Worm (Caenorhabditis elegans) whole organism, young adult: Measurements from ENCODE around the gene D2024.1.

ENCODE experiments used
- B0261.1 ChIP-seq: sonication (generic microtip); optimal IDR thresholded peaks from 2 replicates; lab custom pipeline; 2016; ENCODE audit warnings: mild to moderate bottlenecking, missing genetic modification characterization, moderate library complexity, missing compliant biosample characterization
- B0336.3 ChIP-seq: fragments of 200-800 bp; sonication (Bioruptor generic); IDR thresholded peaks from 2 replicates; pipeline ENCODE4 v1.3.6; 2022; ENCODE audit warnings: missing genetic modification characterization, missing compliant biosample characterization
- F22D6.2 ChIP-seq: sonication (generic microtip); optimal IDR thresholded peaks from 2 replicates; lab custom pipeline; 2016; ENCODE audit warnings: mild to moderate bottlenecking, missing genetic modification characterization, missing compliant biosample characterization
- F23B12.7 ChIP-seq: sonication (generic microtip); optimal IDR thresholded peaks from 2 replicates; lab custom pipeline; 2017; ENCODE audit warnings: missing genetic modification characterization, mild to moderate bottlenecking, missing compliant biosample characterization, antibody characterized with exemption, moderate library complexity; ENCODE audit not compliant: insufficient read depth
- K11D2.4 ChIP-seq: fragments of 200-800 bp; sonication (Bioruptor generic); IDR thresholded peaks from 2 replicates; pipeline ENCODE4 v1.3.6; 2022; ENCODE audit warnings: missing genetic modification reagents, missing genetic modification characterization, missing compliant biosample characterization
- K12H6.12 ChIP-seq: fragments of 200-800 bp; sonication (Bioruptor generic); optimal IDR thresholded peaks from 2 replicates; lab custom pipeline; 2018; ENCODE audit warnings: mild to moderate bottlenecking, missing genetic modification characterization, missing compliant biosample characterization
- T26A5.8 ChIP-seq: sonication (generic microtip); optimal IDR thresholded peaks from 2 replicates; lab custom pipeline; 2016; ENCODE audit warnings: missing genetic modification characterization, missing compliant biosample characterization
- Y79H2A.3 ChIP-seq: fragments of 200-800 bp; sonication (Bioruptor generic); conservative IDR thresholded peaks from 2 replicates; pipeline ENCODE4 v1.3.6; 2022; ENCODE audit warnings: missing genetic modification reagents, missing genetic modification characterization, missing compliant biosample characterization
- ama-1 ChIP-seq, 3 experiments: fragments of 150-350 bp in 1 of 3; sonication (generic microtip) in 2 of 3; optimal IDR thresholded peaks; 2 replicates each; lab custom pipeline; 2014 to 2018; ENCODE audit warnings: missing biosample characterization in 2 of 3, missing genetic modification characterization in 2 of 3, missing genetic modification reagents in 2 of 3
- aptf-3 ChIP-seq: fragments of 200-800 bp; sonication (Bioruptor generic); IDR thresholded peaks from 2 replicates; pipeline ENCODE4 v1.3.6; 2022; ENCODE audit warnings: missing genetic modification characterization, missing compliant biosample characterization
- athp-1 ChIP-seq: sonication (generic microtip); optimal IDR thresholded peaks from 2 replicates; lab custom pipeline; 2017; ENCODE audit warnings: mild to moderate bottlenecking, missing genetic modification characterization, missing compliant biosample characterization
- attf-5 ChIP-seq: fragments of 200-800 bp; sonication (Bioruptor generic); optimal IDR thresholded peaks from 2 replicates; lab custom pipeline; 2018; ENCODE audit warnings: mild to moderate bottlenecking, missing genetic modification characterization, missing compliant biosample characterization
- attf-6 ChIP-seq: fragments of 200-800 bp; sonication (Bioruptor generic); IDR thresholded peaks from 2 replicates; pipeline ENCODE4 v1.3.6; 2022; ENCODE audit warnings: missing genetic modification reagents, missing genetic modification characterization, missing compliant biosample characterization
- bed-1 ChIP-seq: fragments of 200-800 bp; sonication (Bioruptor generic); IDR thresholded peaks from 2 replicates; pipeline ENCODE4 v1.3.6; 2022; ENCODE audit warnings: missing genetic modification reagents, missing genetic modification characterization, missing compliant biosample characterization
- ccch-3 ChIP-seq: fragments of 200-800 bp; sonication (Bioruptor generic); optimal IDR thresholded peaks from 2 replicates; lab custom pipeline; 2018; ENCODE audit warnings: mild to moderate bottlenecking, missing genetic modification characterization, missing compliant biosample characterization
- cebp-1 ChIP-seq, 2 experiments: fragments of 200-800 bp in 1 of 2; sonication (Bioruptor generic) in 1 of 2; sonication (generic microtip) in 1 of 2; IDR thresholded peaks in 1 of 2; optimal IDR thresholded peaks in 1 of 2; 2 replicates each; pipeline versions ENCODE4 v1.3.6 to Lab custom; 2017 to 2022; ENCODE audit warnings: missing compliant biosample characterization in 2 of 2, missing genetic modification characterization in 2 of 2, mild to moderate bottlenecking in 1 of 2, missing genetic modification reagents in 1 of 2, moderate library complexity in 1 of 2
- ceh-100 ChIP-seq: fragments of 200-800 bp; sonication (Bioruptor generic); IDR thresholded peaks from 2 replicates; pipeline ENCODE4 v1.3.6; 2022; ENCODE audit warnings: missing genetic modification reagents, missing genetic modification characterization, missing compliant biosample characterization
- ceh-91 ChIP-seq: fragments of 200-800 bp; sonication (Bioruptor generic); IDR thresholded peaks from 2 replicates; pipeline ENCODE4 v1.3.6; 2022; ENCODE audit warnings: missing genetic modification reagents, missing genetic modification characterization, missing compliant biosample characterization
- chd-7 ChIP-seq: sonication (generic microtip); optimal IDR thresholded peaks from 2 replicates; lab custom pipeline; 2016; ENCODE audit warnings: mild to moderate bottlenecking, missing genetic modification characterization, moderate library complexity, missing compliant biosample characterization
- dox-1 ChIP-seq: fragments of 200-800 bp; sonication (Bioruptor generic); IDR thresholded peaks from 2 replicates; pipeline ENCODE4 v1.3.6; 2022; ENCODE audit warnings: missing genetic modification reagents, missing genetic modification characterization, missing compliant biosample characterization
- egl-44 ChIP-seq: fragments of 200-800 bp; sonication (Bioruptor generic); IDR thresholded peaks from 2 replicates; pipeline ENCODE4 v1.3.6; 2022; ENCODE audit warnings: missing genetic modification reagents, missing genetic modification characterization, missing compliant biosample characterization
- egrh-3 ChIP-seq: fragments of 200-800 bp; sonication (Bioruptor generic); IDR thresholded peaks from 2 replicates; pipeline ENCODE4 v1.3.6; 2022; ENCODE audit warnings: missing genetic modification reagents, missing genetic modification characterization, missing compliant biosample characterization
- ekl-4 ChIP-seq: fragments of 200-800 bp; sonication (Bioruptor generic); IDR thresholded peaks from 2 replicates; pipeline ENCODE4 v1.3.6; 2022; ENCODE audit warnings: missing genetic modification reagents, missing genetic modification characterization, missing compliant biosample characterization
- hlh-26 ChIP-seq: fragments of 200-800 bp; sonication (Bioruptor generic); conservative IDR thresholded peaks from 2 replicates; pipeline ENCODE4 v1.3.6; 2022; ENCODE audit warnings: missing genetic modification reagents, missing genetic modification characterization, missing compliant biosample characterization
- hmg-1.2 ChIP-seq: fragments of 200-800 bp; sonication (Bioruptor generic); IDR thresholded peaks from 2 replicates; pipeline ENCODE4 v1.3.6; 2022; ENCODE audit warnings: missing genetic modification reagents, missing genetic modification characterization, missing compliant biosample characterization
- hmg-20 ChIP-seq: fragments of 200-800 bp; sonication (Bioruptor generic); IDR thresholded peaks from 2 replicates; pipeline ENCODE4 v1.3.6; 2022; ENCODE audit warnings: missing genetic modification reagents, missing genetic modification characterization, missing compliant biosample characterization
- lin-40 ChIP-seq: sonication (generic microtip); optimal IDR thresholded peaks from 2 replicates; lab custom pipeline; 2016; ENCODE audit warnings: missing genetic modification characterization, mild to moderate bottlenecking, missing compliant biosample characterization, missing genotype, missing genetic modification reagents
- lir-1 ChIP-seq: fragments of 200-800 bp; sonication (Bioruptor generic); conservative IDR thresholded peaks from 2 replicates; pipeline ENCODE4 v1.3.6; 2022; ENCODE audit warnings: missing genetic modification reagents, missing genetic modification characterization, missing compliant biosample characterization
- lsy-27 ChIP-seq: sonication (generic microtip); optimal IDR thresholded peaks from 2 replicates; lab custom pipeline; 2017; ENCODE audit warnings: missing genetic modification characterization, mild to moderate bottlenecking, missing compliant biosample characterization, antibody characterized with exemption, missing genotype, borderline replicate concordance; ENCODE audit not compliant: insufficient read depth
- madf-10 ChIP-seq: sonication (generic microtip); optimal IDR thresholded peaks from 2 replicates; lab custom pipeline; 2016; ENCODE audit warnings: mild to moderate bottlenecking, missing genetic modification characterization, missing compliant biosample characterization
- madf-3 ChIP-seq: fragments of 200-800 bp; sonication (Bioruptor generic); IDR thresholded peaks from 2 replicates; pipeline ENCODE4 v1.3.6; 2022; ENCODE audit warnings: missing genetic modification reagents, missing genetic modification characterization, missing compliant biosample characterization
- mcd-1 ChIP-seq: fragments of 200-800 bp; sonication (Bioruptor generic); IDR thresholded peaks from 2 replicates; pipeline ENCODE4 v1.3.6; 2022; ENCODE audit warnings: missing genetic modification reagents, missing genetic modification characterization, missing compliant biosample characterization
- mes-4 ChIP-seq: sonication (generic microtip); optimal IDR thresholded peaks from 2 replicates; lab custom pipeline; 2016; ENCODE audit warnings: missing genotype, missing genetic modification characterization, missing compliant biosample characterization
- nfya-1 ChIP-seq: sonication (generic microtip); optimal IDR thresholded peaks from 2 replicates; lab custom pipeline; 2017; ENCODE audit warnings: antibody characterized with exemption, missing compliant biosample characterization, missing genetic modification characterization, borderline replicate concordance; ENCODE audit not compliant: insufficient read depth
- nfya-2 ChIP-seq: fragments of 200-800 bp; sonication (Bioruptor generic); IDR thresholded peaks from 2 replicates; pipeline ENCODE4 v1.3.6; 2022; ENCODE audit warnings: missing genetic modification reagents, missing genetic modification characterization, missing compliant biosample characterization
- nhr-27 ChIP-seq: fragments of 200-800 bp; sonication (Bioruptor generic); optimal IDR thresholded peaks from 2 replicates; lab custom pipeline; 2018; ENCODE audit warnings: mild to moderate bottlenecking, missing genetic modification characterization, moderate library complexity, missing compliant biosample characterization
- nhr-80 ChIP-seq: sonication (generic microtip); optimal IDR thresholded peaks from 2 replicates; lab custom pipeline; 2016; ENCODE audit warnings: missing genetic modification characterization, missing compliant biosample characterization
- pbrm-1 ChIP-seq: fragments of 200-800 bp; sonication (Bioruptor generic); IDR thresholded peaks from 2 replicates; pipeline ENCODE4 v1.3.6; 2022; ENCODE audit warnings: missing genetic modification reagents, missing genetic modification characterization, missing compliant biosample characterization
- rec-8 ChIP-seq, 2 experiments: sonication (generic microtip); optimal IDR thresholded peaks; 2 replicates each; lab custom pipeline; 2016; ENCODE audit warnings: mild to moderate bottlenecking in 2 of 2, missing genetic modification characterization in 2 of 2, missing genetic modification reagents in 2 of 2, missing genotype in 2 of 2, missing biosample characterization in 1 of 2, missing compliant biosample characterization in 1 of 2, moderate library complexity in 1 of 2
- repo-1 ChIP-seq: sonication (generic microtip); optimal IDR thresholded peaks from 2 replicates; lab custom pipeline; 2017; ENCODE audit warnings: mild to moderate bottlenecking, missing genetic modification characterization, missing compliant biosample characterization
- rpc-1 ChIP-seq, 2 experiments: fragments of 150-350 bp in 1 of 2; sonication (generic microtip) in 1 of 2; optimal IDR thresholded peaks; 2 replicates each; lab custom pipeline; 2014 to 2018; ENCODE audit warnings: missing biosample characterization in 1 of 2, missing genetic modification characterization in 1 of 2, missing genetic modification reagents in 1 of 2, missing genotype in 1 of 2
- sdz-38 ChIP-seq: sonication (generic microtip); optimal IDR thresholded peaks from 2 replicates; lab custom pipeline; 2016; ENCODE audit warnings: missing genotype, missing genetic modification characterization, missing compliant biosample characterization
- somi-1 ChIP-seq: fragments of 200-800 bp; sonication (Bioruptor generic); optimal IDR thresholded peaks from 2 replicates; lab custom pipeline; 2018; ENCODE audit warnings: mild to moderate bottlenecking, missing genetic modification characterization, missing compliant biosample characterization
- sptf-2 ChIP-seq: fragments of 200-800 bp; sonication (Bioruptor generic); optimal IDR thresholded peaks from 2 replicates; lab custom pipeline; 2018; ENCODE audit warnings: mild to moderate bottlenecking, missing genetic modification characterization, missing compliant biosample characterization
- unc-130 ChIP-seq: sonication (generic microtip); optimal IDR thresholded peaks from 2 replicates; lab custom pipeline; 2016; ENCODE audit warnings: missing genetic modification reagents, missing genetic modification characterization, missing compliant biosample characterization
- unc-62 ChIP-seq: fragments of 150-350 bp; optimal IDR thresholded peaks from 2 replicates; lab custom pipeline; 2014; ENCODE audit warnings: missing biosample characterization, missing genetic modification reagents, missing genetic modification characterization
- ztf-18 ChIP-seq: sonication (generic microtip); optimal IDR thresholded peaks from 2 replicates; lab custom pipeline; 2016; ENCODE audit warnings: missing genotype, mild to moderate bottlenecking, missing genetic modification characterization, missing compliant biosample characterization

The D2024.1 gene

DNA sequence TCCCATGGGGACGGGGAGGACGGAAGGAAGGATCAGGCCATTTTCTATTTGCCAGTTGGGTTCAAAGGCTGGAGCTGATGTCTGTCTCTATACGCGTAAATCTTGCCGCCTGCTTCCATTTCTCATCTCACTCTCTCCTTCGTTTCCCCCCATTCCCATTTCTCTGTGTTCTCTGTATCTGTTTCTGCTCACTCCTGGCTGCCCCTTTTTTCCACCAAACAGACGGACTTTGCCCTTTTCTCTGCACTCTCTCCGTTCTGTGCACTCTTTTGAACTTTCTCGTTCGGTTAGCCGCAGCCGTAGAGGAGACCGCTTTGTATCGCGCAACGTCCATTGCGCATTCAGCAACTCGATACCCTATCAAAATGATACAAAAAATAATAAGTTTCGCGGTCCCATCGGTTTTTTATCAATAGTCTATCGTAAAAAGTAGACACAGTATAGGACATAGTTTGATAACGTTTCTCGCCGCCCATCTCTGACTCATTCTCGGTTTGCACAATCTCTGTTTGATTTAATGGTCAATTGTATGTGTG is 11.9 kb upstream of the D2024.1 start (continued):
- TF ChIP-seq F23B12.7 (tag; lab: Kevin White, UChicago) (no peak), nfya-2 (GFP tag; lab: Robert Waterston, UW) (no peak), ceh-91 (GFP tag; lab: Robert Waterston, UW) (no peak), madf-10 (tag; lab: Kevin White, UChicago) (no peak), Y79H2A.3 (GFP tag; lab: Robert Waterston, UW) (no peak), nfya-1 (tag; lab: Kevin White, UChicago) (no peak), egl-44 (no peak), mes-4 (tag; lab: Kevin White, UChicago) (no peak), lir-1 (GFP tag; lab: Robert Waterston, UW) (0 out of 2 replicates have a peak, but pooled peaks have one; percentile 32), rpc-1 (optimal IDR thresholded peaks at IDR 0.05; lab: Kevin White, UChicago) (no peak), rpc-1 (tag; optimal IDR thresholded peaks at IDR 0.05; lab: Kevin White, UChicago) (no peak), hmg-20 (peak; percentile 47; the same call in 1 of the 2 replicates), unc-62 (GFP tag; lab: Kevin White, UChicago) (no peak), B0261.1 (tag; lab: Kevin White, UChicago) (no peak), nhr-80 (tag; lab: Kevin White, UChicago) (peak; percentile 88), egrh-3 (GFP tag; lab: Robert Waterston, UW) (no peak), K12H6.12 (tag; lab: Kevin White, UChicago) (peak; percentile 25), rec-8 (tag; optimal IDR thresholded peaks at IDR 0.05; lab: Kevin White, UChicago) (peak in 1 of 2 experiments; percentile 8), attf-5 (GFP tag; lab: Kevin White, UChicago) (peak; percentile 52), B0336.3 (GFP tag; lab: Robert Waterston, UW) (peak; percentile 59; the same call in 1 of the 2 replicates), lsy-27 (tag; lab: Kevin White, UChicago) (no peak), ama-1 (optimal IDR thresholded peaks at IDR 0.05; lab: Kevin White, UChicago) (no peak), ama-1 (GFP tag; optimal IDR thresholded peaks at IDR 0.05; lab: Kevin White, UChicago) (no peak), repo-1 (peak; percentile 9), sptf-2 (GFP tag; lab: Kevin White, UChicago) (no peak), sdz-38 (tag; lab: Kevin White, UChicago) (no peak), hmg-1.2 (peak; percentile 82), lin-40 (tag; lab: Kevin White, UChicago) (peak; percentile 28), nhr-27 (no peak), somi-1 (GFP tag; lab: Kevin White, UChicago) (peak; percentile 6), bed-1 (no peak), dox-1 (GFP tag; lab: Robert Waterston, UW) (peak; percentile 78), attf-6 (no peak), athp-1 (tag; lab: Kevin White, UChicago) (no peak), T26A5.8 (tag; lab: Kevin White, UChicago) (no peak), cebp-1 (GFP tag; IDR thresholded peaks at IDR 0.05; lab: Robert Waterston, UW) (no peak), cebp-1 (tag; optimal IDR thresholded peaks at IDR 0.05; lab: Kevin White, UChicago) (peak; percentile 57), pbrm-1 (GFP tag; lab: Robert Waterston, UW) (0 out of 2 replicates have a peak, but pooled peaks have one; percentile 20), madf-3 (no peak), aptf-3 (GFP tag; lab: Robert Waterston, UW) (no peak; the same call in 1 of the 2 replicates), hlh-26 (no peak), unc-130 (GFP tag; lab: Kevin White, UChicago) (no peak), ceh-100 (GFP tag; lab: Robert Waterston, UW) (no peak), K11D2.4 (GFP tag; lab: Robert Waterston, UW) (0 out of 2 replicates have a peak, but pooled peaks have one; percentile 50), ekl-4 (GFP tag; lab: Robert Waterston, UW) (no peak), ztf-18 (peak; percentile 11), mcd-1 (peak; percentile 62), F22D6.2 (tag; lab: Kevin White, UChicago) (no peak), ccch-3 (GFP tag; lab: Kevin White, UChicago) (no peak), chd-7 (tag; lab: Kevin White, UChicago) (no peak)
